Fruit fly (Drosophila melanogaster): ENCODE measurements around the gene PyK.
A peak's percentile ranks its signal among the peaks of the same experiment; 100 is the strongest.

The PyK gene

dm6 chr3R:22356464-22357410 lies 10.6 kb upstream of the PyK start, which contains the start of gene Sar1 (continued):
- TF ChIP-seq gcm (GFP tag; optimal IDR thresholded peaks at IDR 0.05): peak; percentile 33
- peak; percentile 16 for TF ChIP-seq abd-A (tag; optimal IDR thresholded peaks at IDR 0.05)
- peak; percentile 69 for TF ChIP-seq CG1832 (GFP tag; optimal IDR thresholded peaks at IDR 0.05)
- TF ChIP-seq Rx (GFP tag; IDR thresholded peaks at IDR 0.05): no peak
- TF ChIP-seq CG11696 (GFP tag; IDR thresholded peaks at IDR 0.05): no peak
- peak; percentile 65 for TF ChIP-seq CoRest (tag; optimal IDR thresholded peaks at IDR 0.05)
- no peak for TF ChIP-seq CG6765 (GFP tag; optimal IDR thresholded peaks at IDR 0.05)
- TF ChIP-seq tup (GFP tag; optimal IDR thresholded peaks at IDR 0.05): no peak
- peak; percentile 43 for TF ChIP-seq CG8944 (GFP tag; optimal IDR thresholded peaks at IDR 0.05)
- TF ChIP-seq lbe (GFP tag; optimal IDR thresholded peaks at IDR 0.05): no peak
- no peak for TF ChIP-seq bab2 (GFP tag; optimal IDR thresholded peaks at IDR 0.05)
- peak; percentile 6 for TF ChIP-seq CG30403 (GFP tag; optimal IDR thresholded peaks at IDR 0.05)
- TF ChIP-seq disco-r (GFP tag; optimal IDR thresholded peaks at IDR 0.05): peak; percentile 26
- TF ChIP-seq CG10959 (GFP tag; IDR thresholded peaks at IDR 0.05): no peak
- no peak for TF ChIP-seq ap (GFP tag; IDR thresholded peaks at IDR 0.05)
- no peak for TF ChIP-seq CG30431 (GFP tag; optimal IDR thresholded peaks at IDR 0.05)
- peak; percentile 63 for TF ChIP-seq Mad (GFP tag; optimal IDR thresholded peaks at IDR 0.05)
- TF ChIP-seq dimm (GFP tag; IDR thresholded peaks at IDR 0.05): no peak
- no peak for TF ChIP-seq CkIIα-i1 (GFP tag; IDR thresholded peaks at IDR 0.05)
- peak; percentile 55 for TF ChIP-seq CG9437 (GFP tag; optimal IDR thresholded peaks at IDR 0.05)
- TF ChIP-seq Ets97D (GFP tag; optimal IDR thresholded peaks at IDR 0.05): peak; percentile 94
- TF ChIP-seq CG34376 (GFP tag; optimal IDR thresholded peaks at IDR 0.05): peak; percentile 20
- TF ChIP-seq E2f2 (GFP tag; IDR thresholded peaks at IDR 0.05): peak; percentile 100
- TF ChIP-seq gfzf (GFP tag; optimal IDR thresholded peaks at IDR 0.05): peak; percentile 99
- peak; percentile 100 for TF ChIP-seq Dp (GFP tag; optimal IDR thresholded peaks at IDR 0.05)
- TF ChIP-seq CG15601 (tag; optimal IDR thresholded peaks at IDR 0.05): peak; percentile 66
- peak; percentile 52 for TF ChIP-seq CG7786 (GFP tag; optimal IDR thresholded peaks at IDR 0.05)
- peak; percentile 70 for TF ChIP-seq gsb-n (tag; optimal IDR thresholded peaks at IDR 0.05)
- peak; percentile 12 for TF ChIP-seq CG14965 (GFP tag; optimal IDR thresholded peaks at IDR 0.05; ENCODE audit: borderline replicate concordance)
- no peak for TF ChIP-seq Nf-YB (GFP tag; optimal IDR thresholded peaks at IDR 0.05)
- no peak for TF ChIP-seq ind (GFP tag; optimal IDR thresholded peaks at IDR 0.05)
- TF ChIP-seq eyg (GFP tag; optimal IDR thresholded peaks at IDR 0.05): no peak
- TF ChIP-seq ci (GFP tag; IDR thresholded peaks at IDR 0.05): peak; percentile 40; the same call in 1 of the 3 replicates
- TF ChIP-seq al (GFP tag; IDR thresholded peaks at IDR 0.05): 0 out of 2 replicates have a peak, but pooled peaks have one; percentile 22
- no peak for TF ChIP-seq CG12104 (GFP tag; optimal IDR thresholded peaks at IDR 0.05)
- TF ChIP-seq CG10979 (tag; optimal IDR thresholded peaks at IDR 0.05): no peak
- TF ChIP-seq CG1603 (tag; optimal IDR thresholded peaks at IDR 0.05): peak; percentile 92
- TF ChIP-seq CG13296 (GFP tag; optimal IDR thresholded peaks at IDR 0.05): no peak
- TF ChIP-seq oc (tag; optimal IDR thresholded peaks at IDR 0.05): no peak
- peak; percentile 74 for TF ChIP-seq zen (tag; optimal IDR thresholded peaks at IDR 0.05)
- peak; percentile 55 for TF ChIP-seq CG12769 (tag; optimal IDR thresholded peaks at IDR 0.05)
- TF ChIP-seq dmrt99B (tag; optimal IDR thresholded peaks at IDR 0.05): no peak
- no peak for TF ChIP-seq Doc2 (GFP tag; IDR thresholded peaks at IDR 0.05)
- no peak for TF ChIP-seq sens-2 (GFP tag; IDR thresholded peaks at IDR 0.05)
- no peak for TF ChIP-seq CG12236 (GFP tag; optimal IDR thresholded peaks at IDR 0.05)
- TF ChIP-seq unpg (GFP tag; optimal IDR thresholded peaks at IDR 0.05): no peak
- TF ChIP-seq Kr (GFP tag; optimal IDR thresholded peaks at IDR 0.05): no peak
- TF ChIP-seq CG2202 (tag; optimal IDR thresholded peaks at IDR 0.05): peak; percentile 12
- TF ChIP-seq CG6254 (GFP tag; optimal IDR thresholded peaks at IDR 0.05): peak; percentile 16

All from whole organism, embryonic.